Worm (Caenorhabditis elegans): Measurements from ENCODE around the gene lect-2.

ce11 chrII:5768274-5768820 lies 22.2 kb upstream of the lect-2 start:
- TF ChIP-seq dao-5 (tag; optimal IDR thresholded peaks at IDR 0.05) (no peak), W03F9.2 (tag; optimal IDR thresholded peaks at IDR 0.05) (no peak)
